Worm (Caenorhabditis elegans) whole organism, L1 larva: ENCODE data around the gene C17H12.37.

Source experiments
- ama-1 ChIP-seq: fragments of 150-350 bp; optimal IDR thresholded peaks from 2 replicates; lab custom pipeline; 2014
- ceh-90 ChIP-seq: sonication (generic microtip); optimal IDR thresholded peaks from 2 replicates; lab custom pipeline; 2016; ENCODE audit warnings: missing genetic modification characterization, missing compliant biosample characterization
- efl-3 ChIP-seq: fragments of 200-800 bp; sonication (Bioruptor generic); optimal IDR thresholded peaks from 2 replicates; lab custom pipeline; 2018; ENCODE audit warnings: mild to moderate bottlenecking, missing genetic modification characterization, missing compliant biosample characterization
- fkh-10 ChIP-seq: sonication (generic microtip); optimal IDR thresholded peaks from 2 replicates; lab custom pipeline; 2017; ENCODE audit warnings: missing biosample characterization, missing genetic modification reagents, missing genetic modification characterization
- grh-1 ChIP-seq: fragments of 200-800 bp; sonication (Bioruptor generic); IDR thresholded peaks from 2 replicates; pipeline ENCODE4 v1.3.6; 2022; ENCODE audit warnings: missing genetic modification reagents, missing genetic modification characterization, missing compliant biosample characterization
- hlh-17 ChIP-seq: fragments of 200-800 bp; sonication (Bioruptor generic); optimal IDR thresholded peaks from 2 replicates; lab custom pipeline; 2018; ENCODE audit warnings: missing genetic modification characterization, mild to moderate bottlenecking, missing compliant biosample characterization, moderate library complexity, borderline replicate concordance
- nhr-19 ChIP-seq: fragments of 200-800 bp; sonication (Bioruptor generic); conservative IDR thresholded peaks from 2 replicates; pipeline ENCODE4 v1.3.6; 2022; ENCODE audit warnings: missing genetic modification characterization, missing compliant biosample characterization
- nhr-237 ChIP-seq: fragments of 150-350 bp; optimal IDR thresholded peaks from 2 replicates; lab custom pipeline; 2014; ENCODE audit warnings: missing biosample characterization, missing genetic modification characterization
- unc-62 ChIP-seq: fragments of 150-350 bp; optimal IDR thresholded peaks from 2 replicates; lab custom pipeline; 2014; ENCODE audit warnings: missing biosample characterization, missing genetic modification reagents, missing genetic modification characterization

ce11 chrIV:6756374-6756773, 48.5 kb upstream of the C17H12.37 start:
- TF ChIP-seq efl-3 (GFP tag; lab: Kevin White, UChicago) (no peak), ceh-90 (tag; lab: Kevin White, UChicago) (peak; percentile 21), nhr-19 (peak; percentile 80), grh-1 (GFP tag; lab: Robert Waterston, UW) (peak; percentile 41; the same call in 1 of the 2 replicates), hlh-17 (no peak), nhr-237 (peak; percentile 69), unc-62 (GFP tag; lab: Kevin White, UChicago) (no peak), fkh-10 (GFP tag; lab: Kevin White, UChicago) (peak; percentile 83), ama-1 (lab: Kevin White, UChicago) (peak; percentile 37)
